Worm (Caenorhabditis elegans): ENCODE data around the gene btb-22.

Gene btb-22

ce11 chrII:3340251-3340650, 40.7 kb downstream of the btb-22 start, which contains the start of gene F14D2.5:
TSS of gene F14D2.5 (plus strand) at chrII:3340551.
- TF ChIP-seq him-1 (tag; optimal IDR thresholded peaks at IDR 0.05) (no peak), dao-5 (tag; optimal IDR thresholded peaks at IDR 0.05) (no peak), W03F9.2 (tag; optimal IDR thresholded peaks at IDR 0.05) (no peak)

- TF ChIP-seq dao-5 (tag; optimal IDR thresholded peaks at IDR 0.05), result no peak
- TF ChIP-seq W03F9.2 (tag; optimal IDR thresholded peaks at IDR 0.05), result no peak
Observed at ce11 chrII:3340818-3341217, 41.3 kb downstream of the btb-22 start.

- TF ChIP-seq dao-5 (tag; optimal IDR thresholded peaks at IDR 0.05), result no peak
- no peak for TF ChIP-seq W03F9.2 (tag; optimal IDR thresholded peaks at IDR 0.05)
- TF ChIP-seq him-1 (tag; optimal IDR thresholded peaks at IDR 0.05), result no peak
Observed at ce11 chrII:3341989-3342388, 42.4 kb downstream of the btb-22 start, which contains the start of gene F14D2.11. TSS of gene F14D2.11 (minus strand) at chrII:3342089.

- TF ChIP-seq dao-5 (tag; optimal IDR thresholded peaks at IDR 0.05) (no peak), W03F9.2 (tag; optimal IDR thresholded peaks at IDR 0.05) (no peak), him-1 (tag; optimal IDR thresholded peaks at IDR 0.05) (no peak)
Observed at ce11 chrII:3343714-3344113, 44.2 kb downstream of the btb-22 start, which contains the start of gene F14D2.15. TSS of gene F14D2.15 (minus strand) at chrII:3343814.

- TF ChIP-seq dao-5 (tag; optimal IDR thresholded peaks at IDR 0.05) (no peak), him-1 (tag; optimal IDR thresholded peaks at IDR 0.05) (no peak), W03F9.2 (tag; optimal IDR thresholded peaks at IDR 0.05) (no peak)
Observed at ce11 chrII:3344917-3345316, 45.4 kb downstream of the btb-22 start, which contains the start of gene bath-28. TSS of gene bath-28 (minus strand) at chrII:3344967.

- TF ChIP-seq dao-5 (tag; optimal IDR thresholded peaks at IDR 0.05) (no peak), him-1 (tag; optimal IDR thresholded peaks at IDR 0.05) (no peak), W03F9.2 (tag; optimal IDR thresholded peaks at IDR 0.05) (no peak)
Observed at ce11 chrII:3346328-3346780, 46.8 kb downstream of the btb-22 start, which contains the start of gene bath-30. TSS of gene bath-30 (minus strand) at chrII:3346378.

ce11 chrII:3347940-3348610, 48.5 kb downstream of the btb-22 start, which contains the start of the genes F14D2.14 and bath-29:
TSS of gene F14D2.14 (minus strand) at chrII:3347990.
TSS of gene bath-29 (plus strand) at chrII:3348560.
- TF ChIP-seq W03F9.2 (tag; optimal IDR thresholded peaks at IDR 0.05), result no peak
- TF ChIP-seq dao-5 (tag; optimal IDR thresholded peaks at IDR 0.05), result no peak
- TF ChIP-seq him-1 (tag; optimal IDR thresholded peaks at IDR 0.05), result no peak

- TF ChIP-seq W03F9.2 (tag; optimal IDR thresholded peaks at IDR 0.05), result no peak
- no peak for TF ChIP-seq him-1 (tag; optimal IDR thresholded peaks at IDR 0.05)
- no peak for TF ChIP-seq dao-5 (tag; optimal IDR thresholded peaks at IDR 0.05)
Observed at ce11 chrII:3349820-3350291, 50.3 kb downstream of the btb-22 start, which contains the start of gene F14D2.8. TSS of gene F14D2.8 (minus strand) at chrII:3349870.

All from whole organism, L4/young adult.